Worm (Caenorhabditis elegans): ENCODE results near the gene C37H5.14.

ce11 chrV:4791569-4791968, 42.6 kb downstream of the C37H5.14 start, which contains the start of gene R02F11.11:
- no peak for TF ChIP-seq ceh-82 (tag; optimal IDR thresholded peaks at IDR 0.05)
- TF ChIP-seq egl-27 (tag; optimal IDR thresholded peaks at IDR 0.05): no peak
- no peak for TF ChIP-seq nhr-6 (tag; optimal IDR thresholded peaks at IDR 0.05)
- no peak for TF ChIP-seq aly-2 (tag; optimal IDR thresholded peaks at IDR 0.05)
- TF ChIP-seq nhr-25 (tag; optimal IDR thresholded peaks at IDR 0.05): no peak
- no peak for TF ChIP-seq R02D3.7 (tag; optimal IDR thresholded peaks at IDR 0.05)
- no peak for TF ChIP-seq unc-62 (GFP tag; optimal IDR thresholded peaks at IDR 0.05)
- no peak for TF ChIP-seq elt-3 (tag; optimal IDR thresholded peaks at IDR 0.05)
- no peak for TF ChIP-seq sma-3 (GFP tag; optimal IDR thresholded peaks at IDR 0.05)
- no peak for TF ChIP-seq nhr-237 (tag; optimal IDR thresholded peaks at IDR 0.05)
- TF ChIP-seq nhr-77 (tag; optimal IDR thresholded peaks at IDR 0.05): no peak
- TF ChIP-seq nhr-12 (tag; optimal IDR thresholded peaks at IDR 0.05): no peak
- TF ChIP-seq ama-1 (optimal IDR thresholded peaks at IDR 0.05): no peak
- TF ChIP-seq skn-1 (tag; optimal IDR thresholded peaks at IDR 0.05): no peak

Data from whole organism, L2 larva.